Worm (Caenorhabditis elegans) whole organism, midembryonic: ENCODE measurements around the gene lgc-13.

Experiments used
- cog-1 ChIP-seq: sonication (generic microtip); optimal IDR thresholded peaks from 2 replicates; lab custom pipeline; 2016; ENCODE audit warnings: missing genetic modification characterization, missing compliant biosample characterization
- flt-1 ChIP-seq: fragments of 200-800 bp; sonication (Bioruptor generic); IDR thresholded peaks from 2 replicates; pipeline ENCODE4 v1.3.6; 2022; ENCODE audit warnings: missing genetic modification characterization, missing compliant biosample characterization
- med-1 ChIP-seq: sonication (generic microtip); optimal IDR thresholded peaks from 2 replicates; lab custom pipeline; 2017; ENCODE audit warnings: missing genetic modification characterization, mild to moderate bottlenecking, missing compliant biosample characterization, antibody characterized with exemption, missing genetic modification reagents; ENCODE audit not compliant: insufficient read depth
- ztf-23 ChIP-seq: fragments of 200-800 bp; sonication (Bioruptor generic); IDR thresholded peaks from 2 replicates; pipeline ENCODE4 v1.3.6; 2022; ENCODE audit warnings: missing genetic modification reagents, missing genetic modification characterization, missing compliant biosample characterization

DNA sequence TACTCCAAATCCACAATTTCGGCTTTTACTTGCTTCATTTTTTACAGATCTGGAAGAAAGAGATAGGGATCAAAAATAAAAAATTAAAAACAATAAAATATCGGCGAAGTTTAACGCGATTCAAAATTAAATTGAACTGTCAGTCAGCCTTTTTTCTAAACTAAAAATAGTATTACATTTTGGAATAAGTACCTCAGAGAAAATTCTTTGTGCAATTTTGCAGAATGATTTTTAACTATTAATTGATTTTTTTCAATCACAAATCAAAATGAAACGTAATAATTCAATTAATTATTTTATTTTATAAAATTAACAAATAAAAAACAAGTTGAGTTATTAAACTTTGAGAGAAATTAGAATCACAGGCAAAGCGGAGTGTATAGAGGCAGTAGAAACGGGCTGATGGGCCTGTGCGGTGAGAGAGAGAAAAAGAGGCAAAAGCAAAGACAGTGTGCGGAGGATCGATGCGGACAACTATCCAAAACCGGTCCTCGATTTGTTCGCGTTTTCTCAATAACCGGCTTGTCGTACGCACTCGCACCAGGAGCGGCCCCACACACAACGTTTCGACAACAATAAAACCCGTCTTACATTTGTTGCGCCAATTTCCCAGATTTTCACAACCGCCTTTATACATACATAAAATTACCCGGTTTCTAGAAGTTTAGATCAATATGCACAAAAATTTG is 51.2 kb downstream of the lgc-13 start, which contains the start of gene F57G12.2:
- TF ChIP-seq med-1 (GFP tag; lab: Kevin White, UChicago) (no peak), flt-1 (GFP tag; lab: Robert Waterston, UW) (no peak), cog-1 (tag; lab: Kevin White, UChicago) (no peak), ztf-23 (GFP tag; lab: Robert Waterston, UW) (no peak)
